Worm (Caenorhabditis elegans): Measurements from ENCODE around the gene F21D9.2.

F21D9.2 gene

ce11 chrV:19228958-19229357, 33.3 kb downstream of the F21D9.2 start:
- peak; percentile 80 for TF ChIP-seq set-16 (GFP tag; IDR thresholded peaks at IDR 0.05)

- no peak for TF ChIP-seq dpl-1 (GFP tag; optimal IDR thresholded peaks at IDR 0.05)
- no peak for TF ChIP-seq F37D6.2 (tag; optimal IDR thresholded peaks at IDR 0.05)
- TF ChIP-seq ceh-44 (GFP tag; IDR thresholded peaks at IDR 0.05): no peak
- no peak for TF ChIP-seq ztf-7 (tag; optimal IDR thresholded peaks at IDR 0.05)
- no peak for TF ChIP-seq skn-1 (tag; optimal IDR thresholded peaks at IDR 0.05)
- no peak for TF ChIP-seq cey-2 (tag; optimal IDR thresholded peaks at IDR 0.05; ENCODE audit: borderline replicate concordance, insufficient read depth)
- no peak for TF ChIP-seq duxl-1 (tag; optimal IDR thresholded peaks at IDR 0.05; ENCODE audit: poor library complexity)
- TF ChIP-seq mdt-29 (GFP tag; IDR thresholded peaks at IDR 0.05): no peak
- no peak for TF ChIP-seq mep-1 (tag; optimal IDR thresholded peaks at IDR 0.05)
- TF ChIP-seq unc-130 (GFP tag; optimal IDR thresholded peaks at IDR 0.05): no peak
- no peak for TF ChIP-seq F26F4.8 (GFP tag; conservative IDR thresholded peaks at IDR 0.05)
- no peak for TF ChIP-seq ama-1 (optimal IDR thresholded peaks at IDR 0.05)
- TF ChIP-seq madf-5 (GFP tag; IDR thresholded peaks at IDR 0.05): no peak
- no peak for TF ChIP-seq ZK337.2 (GFP tag; IDR thresholded peaks at IDR 0.05)
- no peak for TF ChIP-seq Y75B8A.6 (GFP tag; IDR thresholded peaks at IDR 0.05)
- TF ChIP-seq lin-38 (GFP tag; IDR thresholded peaks at IDR 0.05): no peak
Observed at ce11 chrV:19217675-19218074, 44.6 kb downstream of the F21D9.2 start, which contains the start of gene oac-49. Gene oac-49, plus strand, starts transcription at chrV:19217975.

DNA sequence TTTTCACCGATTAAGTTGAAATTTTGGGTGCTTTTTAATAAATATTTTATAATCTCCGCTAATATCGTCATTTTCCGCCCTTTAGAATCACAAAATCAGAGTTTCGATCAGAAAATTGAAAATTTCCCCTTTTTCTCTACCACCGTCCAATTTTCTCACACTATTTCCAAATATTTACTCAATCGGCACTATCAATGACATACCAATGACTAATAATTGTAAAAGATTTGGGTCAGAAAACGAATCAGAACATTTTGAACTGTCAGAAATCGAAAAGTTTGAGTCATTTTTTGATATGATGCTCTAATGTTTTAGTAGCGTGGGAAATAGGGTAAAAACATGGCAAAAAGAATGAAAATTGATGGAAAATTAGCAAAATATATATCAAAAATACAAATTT, 45.1 kb downstream of the F21D9.2 start, which contains the start of gene srr-2:
Gene srr-2, minus strand, starts transcription at position 73 of the 400 bp plus-strand sequence.
- TF ChIP-seq dmd-6 (GFP tag; IDR thresholded peaks at IDR 0.05) (peak; percentile 44; the same call in 1 of the 2 replicates), lin-38 (GFP tag; IDR thresholded peaks at IDR 0.05) (no peak), D1046.2 (GFP tag; IDR thresholded peaks at IDR 0.05) (no peak), egl-43 (GFP tag; IDR thresholded peaks at IDR 0.05) (no peak), ZK546.5 (tag; optimal IDR thresholded peaks at IDR 0.05) (no peak), pqm-1 (tag; optimal IDR thresholded peaks at IDR 0.05) (peak; percentile 33)

ce11 chrV:19212354-19212753, 49.9 kb downstream of the F21D9.2 start:
- TF ChIP-seq nhr-28 (tag; optimal IDR thresholded peaks at IDR 0.05) (peak; percentile 97), ZK337.2 (GFP tag; IDR thresholded peaks at IDR 0.05) (no peak), dmd-6 (GFP tag; IDR thresholded peaks at IDR 0.05) (peak; percentile 77), mdl-1 (tag; optimal IDR thresholded peaks at IDR 0.05) (peak in 1 of 2 experiments; percentile 78), mxl-3 (GFP tag; optimal IDR thresholded peaks at IDR 0.05) (peak; percentile 83), aly-2 (tag; optimal IDR thresholded peaks at IDR 0.05) (no peak), mep-1 (tag; optimal IDR thresholded peaks at IDR 0.05) (peak; percentile 49), nhr-237 (tag; optimal IDR thresholded peaks at IDR 0.05) (no peak), aha-1 (tag) (peak; percentile 90), T20F7.1 (GFP tag; optimal IDR thresholded peaks at IDR 0.05) (peak; percentile 27), nhr-11 (tag; optimal IDR thresholded peaks at IDR 0.05) (no peak), pqm-1 (tag; optimal IDR thresholded peaks at IDR 0.05) (peak; percentile 53), dve-1 (tag; optimal IDR thresholded peaks at IDR 0.05; ENCODE audit: insufficient read depth) (peak; percentile 78), nhr-77 (tag; optimal IDR thresholded peaks at IDR 0.05) (peak; percentile 86), daf-16 (GFP tag; optimal IDR thresholded peaks at IDR 0.05) (no peak), daf-16 (tag; optimal IDR thresholded peaks at IDR 0.05) (peak; percentile 97), hlh-11 (tag; optimal IDR thresholded peaks at IDR 0.05) (peak; percentile 71), nhr-76 (tag; optimal IDR thresholded peaks at IDR 0.05) (peak; percentile 44), hlh-30 (tag; optimal IDR thresholded peaks at IDR 0.05; ENCODE audit: insufficient read depth) (peak; percentile 60), nhr-42 (GFP tag; IDR thresholded peaks at IDR 0.05) (peak; percentile 54; the same call in 1 of the 2 replicates), hif-1 (tag; optimal IDR thresholded peaks at IDR 0.05) (no peak), mes-2 (tag; optimal IDR thresholded peaks at IDR 0.05; ENCODE audit: poor library complexity, severe bottlenecking) (peak; percentile 38)

Measured in whole organism, L4 larva.